Worm (Caenorhabditis elegans) whole organism, L3 larva: ENCODE results near the gene H08M01.1.

Experiments used
- R02D3.7 ChIP-seq: fragments of 150-350 bp; optimal IDR thresholded peaks from 2 replicates; lab custom pipeline; 2014; ENCODE audit warnings: missing biosample characterization, missing genetic modification characterization
- ZK546.5 ChIP-seq: sonication (generic microtip); optimal IDR thresholded peaks from 2 replicates; lab custom pipeline; 2017; ENCODE audit warnings: missing biosample characterization, missing genetic modification characterization
- aly-2 ChIP-seq: fragments of 150-350 bp; optimal IDR thresholded peaks from 2 replicates; lab custom pipeline; 2014; ENCODE audit warnings: missing biosample characterization, missing genetic modification characterization
- ama-1 ChIP-seq: fragments of 150-350 bp; optimal IDR thresholded peaks from 2 replicates; lab custom pipeline; 2018
- ceh-28 ChIP-seq: fragments of 150-350 bp; optimal IDR thresholded peaks from 2 replicates; lab custom pipeline; 2014; ENCODE audit warnings: missing biosample characterization, missing genetic modification reagents, missing genetic modification characterization
- daf-12 ChIP-seq: fragments of 150-350 bp; optimal IDR thresholded peaks from 2 replicates; lab custom pipeline; 2014; ENCODE audit warnings: missing biosample characterization, missing genetic modification reagents, missing genetic modification characterization
- egl-5 ChIP-seq: fragments of 150-350 bp; optimal IDR thresholded peaks from 2 replicates; lab custom pipeline; 2017; ENCODE audit warnings: missing biosample characterization, missing genetic modification reagents, missing genetic modification characterization, inconsistent platforms
- elt-1 ChIP-seq: fragments of 150-350 bp; optimal IDR thresholded peaks from 2 replicates; lab custom pipeline; 2014; ENCODE audit warnings: missing biosample characterization, missing genetic modification characterization
- elt-2 ChIP-seq: sonication (generic microtip); optimal IDR thresholded peaks from 2 replicates; lab custom pipeline; 2016; ENCODE audit warnings: missing genetic modification reagents, mild to moderate bottlenecking, missing genetic modification characterization, missing compliant biosample characterization
- elt-3 ChIP-seq, 3 experiments: fragments of 150-350 bp in 1 of 3; sonication (generic microtip) in 2 of 3; optimal IDR thresholded peaks; 2 replicates in 2 of 3; 4 replicates in 1 of 3; lab custom pipeline; 2014 to 2017; ENCODE audit warnings: missing biosample characterization in 3 of 3, missing genetic modification characterization in 3 of 3
- eor-1 ChIP-seq, 2 experiments: fragments of 150-350 bp; optimal IDR thresholded peaks; 2 replicates each; lab custom pipeline; 2014 to 2018; ENCODE audit warnings: missing biosample characterization in 2 of 2, missing genetic modification characterization in 2 of 2
- fkh-10 ChIP-seq: sonication (generic microtip); optimal IDR thresholded peaks from 2 replicates; lab custom pipeline; 2017; ENCODE audit warnings: missing biosample characterization, missing genetic modification reagents, missing genetic modification characterization
- fos-1 ChIP-seq: fragments of 150-350 bp; optimal IDR thresholded peaks from 2 replicates; lab custom pipeline; 2014; ENCODE audit warnings: missing biosample characterization, missing genetic modification characterization
- hmg-11 ChIP-seq: sonication (generic microtip); optimal IDR thresholded peaks from 2 replicates; lab custom pipeline; 2016; ENCODE audit warnings: missing genetic modification characterization, missing compliant biosample characterization
- jun-1 ChIP-seq: fragments of 150-350 bp; optimal IDR thresholded peaks from 2 replicates; lab custom pipeline; 2014; ENCODE audit warnings: missing biosample characterization, missing genetic modification reagents, missing genetic modification characterization
- lin-15B ChIP-seq: fragments of 150-350 bp; optimal IDR thresholded peaks from 2 replicates; lab custom pipeline; 2014; ENCODE audit warnings: missing biosample characterization, missing genetic modification characterization
- lin-39 ChIP-seq: fragments of 150-350 bp; optimal IDR thresholded peaks from 2 replicates; lab custom pipeline; 2018; ENCODE audit warnings: missing biosample characterization, missing genetic modification reagents, missing genetic modification characterization
- mdl-1 ChIP-seq: fragments of 150-350 bp; optimal IDR thresholded peaks from 2 replicates; lab custom pipeline; 2014; ENCODE audit warnings: missing biosample characterization, missing genetic modification characterization
- nfya-1 ChIP-seq: sonication (generic microtip); optimal IDR thresholded peaks from 2 replicates; lab custom pipeline; 2017; ENCODE audit warnings: missing genetic modification characterization, mild to moderate bottlenecking, missing compliant biosample characterization, antibody characterized with exemption, moderate library complexity; ENCODE audit not compliant: insufficient read depth
- nhr-11 ChIP-seq: fragments of 150-350 bp; optimal IDR thresholded peaks from 2 replicates; lab custom pipeline; 2014; ENCODE audit warnings: missing biosample characterization, missing genetic modification characterization
- nhr-12 ChIP-seq: fragments of 150-350 bp; optimal IDR thresholded peaks from 2 replicates; lab custom pipeline; 2014; ENCODE audit warnings: missing biosample characterization, missing genetic modification characterization
- nhr-23 ChIP-seq: fragments of 150-350 bp; optimal IDR thresholded peaks from 2 replicates; lab custom pipeline; 2014; ENCODE audit warnings: missing biosample characterization, missing genetic modification reagents, missing genetic modification characterization
- nhr-237 ChIP-seq: fragments of 150-350 bp; optimal IDR thresholded peaks from 2 replicates; lab custom pipeline; 2014; ENCODE audit warnings: missing biosample characterization, missing genetic modification characterization
- nhr-25 ChIP-seq: sonication (generic microtip); optimal IDR thresholded peaks from 2 replicates; lab custom pipeline; 2017; ENCODE audit warnings: missing biosample characterization, missing genetic modification characterization
- nhr-28 ChIP-seq: fragments of 150-350 bp; optimal IDR thresholded peaks from 2 replicates; lab custom pipeline; 2014; ENCODE audit warnings: missing biosample characterization, missing genetic modification characterization
- nhr-43 ChIP-seq: sonication (generic microtip); optimal IDR thresholded peaks from 2 replicates; lab custom pipeline; 2016; ENCODE audit warnings: mild to moderate bottlenecking, missing genetic modification characterization, missing compliant biosample characterization; ENCODE audit not compliant: poor library complexity, severe bottlenecking
- nhr-67 ChIP-seq: fragments of 150-350 bp; optimal IDR thresholded peaks from 2 replicates; lab custom pipeline; 2014; ENCODE audit warnings: missing biosample characterization, missing genetic modification characterization
- nhr-77 ChIP-seq: fragments of 150-350 bp; optimal IDR thresholded peaks from 2 replicates; lab custom pipeline; 2014; ENCODE audit warnings: missing biosample characterization, missing genetic modification characterization
- pha-4 ChIP-seq: fragments of 150-350 bp; optimal IDR thresholded peaks from 2 replicates; lab custom pipeline; 2014; ENCODE audit warnings: missing biosample characterization, missing genetic modification reagents, missing genetic modification characterization
- pqm-1 ChIP-seq: fragments of 150-350 bp; optimal IDR thresholded peaks from 2 replicates; lab custom pipeline; 2017; ENCODE audit warnings: missing biosample characterization, missing genetic modification characterization, inconsistent platforms
- snpc-4 ChIP-seq: fragments of 150-350 bp; optimal IDR thresholded peaks from 2 replicates; lab custom pipeline; 2014; ENCODE audit warnings: missing biosample characterization, missing genetic modification characterization
- tbx-2 ChIP-seq: sonication (generic microtip); optimal IDR thresholded peaks from 2 replicates; lab custom pipeline; 2016; ENCODE audit warnings: mild to moderate bottlenecking, missing genetic modification characterization, missing compliant biosample characterization
- unc-62 ChIP-seq: fragments of 150-350 bp; sonication (generic microtip); optimal IDR thresholded peaks from 4 replicates; lab custom pipeline; 2014; ENCODE audit warnings: missing biosample characterization, missing genetic modification reagents, missing genetic modification characterization
- zag-1 ChIP-seq: fragments of 150-350 bp; optimal IDR thresholded peaks from 2 replicates; lab custom pipeline; 2014; ENCODE audit warnings: missing biosample characterization, missing genetic modification characterization
- ztf-11 ChIP-seq: fragments of 150-350 bp; optimal IDR thresholded peaks from 2 replicates; lab custom pipeline; 2014; ENCODE audit warnings: missing biosample characterization, missing genetic modification characterization
- ztf-4 ChIP-seq: fragments of 150-350 bp; optimal IDR thresholded peaks from 2 replicates; lab custom pipeline; 2014; ENCODE audit warnings: missing biosample characterization, missing genetic modification characterization

The H08M01.1 gene

DNA sequence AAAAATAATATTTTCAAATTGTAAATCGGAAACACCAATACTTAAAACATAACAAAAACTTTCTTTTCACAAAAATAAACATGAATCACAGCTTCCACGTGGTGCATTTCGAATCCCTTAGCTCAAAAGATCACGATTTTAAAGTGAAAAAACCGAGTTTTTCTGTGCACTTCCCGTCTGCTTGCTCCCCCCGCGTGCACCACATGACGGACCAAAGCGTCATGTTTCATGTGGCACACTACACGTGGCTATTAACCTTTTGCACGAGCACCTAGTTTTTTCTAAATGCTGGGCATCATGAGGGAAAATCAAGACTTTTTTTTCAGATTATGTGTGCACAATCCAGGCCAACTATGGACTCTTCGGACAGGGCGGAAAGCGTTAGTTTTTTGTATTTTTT lies 44.6 kb upstream of the H08M01.1 start:
- no peak for TF ChIP-seq nhr-23 (tag; lab: Kevin White, UChicago)
- peak; percentile 18 for TF ChIP-seq nfya-1

DNA sequence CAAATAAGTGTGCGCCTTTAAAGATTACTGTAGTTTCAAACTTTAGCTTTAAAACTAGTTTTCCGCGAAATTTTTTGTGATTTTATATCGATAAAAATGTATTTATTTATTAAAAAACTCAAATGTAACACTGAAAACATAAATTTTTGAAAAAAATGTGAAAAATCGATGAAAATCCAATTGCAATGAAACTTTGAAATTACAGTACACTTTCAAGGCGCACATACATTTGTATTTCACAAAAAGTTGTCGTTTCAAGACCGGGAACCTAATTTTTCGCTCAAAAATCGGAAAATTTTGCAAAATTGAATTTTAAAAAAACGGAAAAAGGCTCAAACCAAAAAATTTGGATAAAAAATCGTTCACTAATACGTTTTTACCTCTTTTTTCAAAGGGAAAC lies 44.2 kb upstream of the H08M01.1 start:
- TF ChIP-seq elt-2 (tag; lab: Kevin White, UChicago), result no peak
- TF ChIP-seq nhr-12 (tag; lab: Kevin White, UChicago), result no peak
- TF ChIP-seq lin-15B (tag; lab: Kevin White, UChicago), result no peak
- TF ChIP-seq ZK546.5, result no peak
- TF ChIP-seq pqm-1 (tag; lab: Kevin White, UChicago), result no peak
- TF ChIP-seq nhr-43 (tag; lab: Kevin White, UChicago), result no peak
- no peak for TF ChIP-seq zag-1 (tag; lab: Kevin White, UChicago)
- TF ChIP-seq aly-2, result no peak
- TF ChIP-seq hmg-11 (tag; lab: Kevin White, UChicago), result no peak
- TF ChIP-seq nfya-1, result no peak
- no peak for TF ChIP-seq daf-12 (tag; lab: Kevin White, UChicago)
- no peak for TF ChIP-seq ceh-28 (tag; lab: Kevin White, UChicago)
- TF ChIP-seq, all 47 proteins: peak for 0

- TF ChIP-seq fos-1 (tag; lab: Kevin White, UChicago) (no peak), jun-1 (tag; lab: Kevin White, UChicago) (no peak), nhr-237 (tag; lab: Kevin White, UChicago) (no peak), fkh-10 (GFP tag; lab: Kevin White, UChicago) (no peak), lin-39 (tag; lab: Kevin White, UChicago) (no peak), tbx-2 (tag; lab: Kevin White, UChicago) (no peak), unc-62 (GFP tag; lab: Kevin White, UChicago) (no peak), nhr-67 (tag; lab: Kevin White, UChicago) (no peak), nhr-25 (no peak), nhr-11 (tag; lab: Kevin White, UChicago) (no peak), R02D3.7 (tag; lab: Kevin White, UChicago) (no peak), daf-12 (tag; lab: Kevin White, UChicago) (no peak), ZK546.5 (no peak), ztf-11 (tag; lab: Kevin White, UChicago) (no peak)
Measured at ce11 chrIV:13879851-13880250, 43.7 kb upstream of the H08M01.1 start, which contains the start of gene B0513.4. TSS of gene B0513.4 (plus strand) at chrIV:13880151.

ce11 chrIV:13878738-13879137 lies 42.5 kb upstream of the H08M01.1 start:
- TF ChIP-seq elt-2 (tag; lab: Kevin White, UChicago) (no peak), nfya-1 (peak; percentile 63)
- TF ChIP-seq, all 47 proteins: peak for 1

ce11 chrIV:13878123-13878522 lies 41.9 kb upstream of the H08M01.1 start:
- TF ChIP-seq nhr-28 (tag; lab: Kevin White, UChicago), result no peak
- TF ChIP-seq elt-1 (tag; lab: Kevin White, UChicago), result no peak
- no peak for TF ChIP-seq elt-3 (tag; optimal IDR thresholded peaks at IDR 0.05; lab: Kevin White, UChicago)
- TF ChIP-seq nhr-77, result no peak
- TF ChIP-seq nfya-1, result peak; percentile 94

- TF ChIP-seq lin-15B (tag; lab: Kevin White, UChicago) (peak; percentile 50), egl-5 (tag; lab: Kevin White, UChicago) (peak; percentile 46), ztf-4 (no peak), hmg-11 (tag; lab: Kevin White, UChicago) (peak; percentile 82), nfya-1 (peak; percentile 73), ama-1 (no peak), mdl-1 (tag; lab: Kevin White, UChicago) (peak; percentile 21), lin-39 (tag; lab: Kevin White, UChicago) (peak; percentile 92), fkh-10 (GFP tag; lab: Kevin White, UChicago) (peak; percentile 50), snpc-4 (peak; percentile 10), pha-4 (tag; lab: Kevin White, UChicago) (peak; percentile 66), eor-1 (tag; optimal IDR thresholded peaks at IDR 0.05; lab: Kevin White, UChicago) (no peak)
Measured at ce11 chrIV:13877707-13878106, 41.5 kb upstream of the H08M01.1 start.
